Fruit fly (Drosophila melanogaster) Kc167 (cell line): ENCODE data around the gene CG32112.

Experiments used
- Myc ChIP-seq: fragments of >200 bp; optimal IDR thresholded peaks from 2 replicates; lab custom pipeline; 2017; ENCODE audit warnings: missing external identifiers
- Sin3A ChIP-seq: fragments of >200 bp; optimal IDR thresholded peaks from 2 replicates; lab custom pipeline; 2018; ENCODE audit warnings: missing external identifiers
- insv ChIP-seq: fragments of >200 bp; optimal IDR thresholded peaks from 3 replicates; lab custom pipeline; 2018; ENCODE audit warnings: missing external identifiers
- psq ChIP-seq: fragments of >200 bp; optimal IDR thresholded peaks from 2 replicates; lab custom pipeline; 2017; ENCODE audit warnings: missing external identifiers
- ttk ChIP-seq: sonication (Bioruptor generic); optimal IDR thresholded peaks from 2 replicates; lab custom pipeline; 2017; ENCODE audit warnings: missing external identifiers

dm6 chr3L:12754769-12755189 is 13.3 kb downstream of the CG32112 start, which contains the start of the genes CG10973 and Vps13D:
- TF ChIP-seq ttk (lab: Kevin White, UChicago) (no peak), insv (no peak), Sin3A (lab: Kevin White, UChicago) (no peak), Myc (lab: Kevin White, UChicago) (no peak), psq (lab: Kevin White, UChicago) (no peak)
